Worm (Caenorhabditis elegans): ENCODE measurements around the gene D2024.5.

The D2024.5 gene

DNA sequence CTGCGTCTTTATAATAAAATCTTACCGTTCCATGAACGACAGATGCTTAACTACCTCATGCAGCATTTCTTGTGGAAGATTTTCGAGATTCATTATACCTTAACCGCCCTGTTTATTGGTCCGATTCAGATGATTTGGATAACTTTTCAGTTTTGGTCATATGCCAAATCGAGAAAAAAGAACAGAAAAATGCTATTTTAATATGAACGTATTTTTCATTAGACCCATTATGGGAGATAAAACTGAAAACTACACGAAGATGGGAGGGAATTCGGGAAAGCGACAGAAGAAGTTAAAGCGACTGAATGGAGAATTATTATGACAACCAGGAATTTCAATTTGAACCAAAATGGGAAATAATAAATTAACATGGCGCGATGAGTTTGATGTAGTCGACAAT lies 1.0 kb downstream of the D2024.5 start, which contains the start of gene R13A1.10:
R13A1.10 (minus strand) TSS at position 101 of the 400 bp plus-strand sequence.
- TF ChIP-seq tbx-37 (GFP tag; conservative IDR thresholded peaks at IDR 0.05) = no peak
- TF ChIP-seq scrt-1 (GFP tag; IDR thresholded peaks at IDR 0.05) = no peak
- no peak for TF ChIP-seq hnd-1 (tag; optimal IDR thresholded peaks at IDR 0.05)
- no peak for TF ChIP-seq ceh-36 (tag; optimal IDR thresholded peaks at IDR 0.05)
- no peak for TF ChIP-seq flt-1 (GFP tag; IDR thresholded peaks at IDR 0.05)
- TF ChIP-seq pes-1 (GFP tag; IDR thresholded peaks at IDR 0.05) = no peak
- TF ChIP-seq F13C5.2 (tag; optimal IDR thresholded peaks at IDR 0.05) = no peak

DNA sequence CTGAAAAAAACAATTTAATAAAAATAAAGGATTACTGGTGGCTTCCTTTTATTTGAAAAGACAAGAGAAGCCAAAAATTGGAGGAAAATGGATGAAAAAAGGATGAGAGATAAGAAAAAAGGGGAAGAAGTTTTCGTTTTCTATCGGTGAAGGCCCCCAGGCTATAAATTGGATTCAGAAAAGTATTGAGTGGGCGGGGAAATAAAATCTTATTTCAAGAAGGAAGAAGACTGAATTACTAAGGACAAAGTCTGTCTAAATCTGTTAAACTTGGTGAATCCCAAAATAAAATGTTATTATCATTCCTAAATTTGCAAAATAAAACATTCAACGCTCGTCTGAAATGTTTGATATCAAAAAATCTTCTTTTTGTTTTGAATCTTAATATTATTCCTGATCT lies 6.0 kb downstream of the D2024.5 start:
- TF ChIP-seq ceh-13 (GFP tag; optimal IDR thresholded peaks at IDR 0.05) = no peak
- no peak for TF ChIP-seq tra-4 (tag; optimal IDR thresholded peaks at IDR 0.05)
- TF ChIP-seq B0310.2 (tag; optimal IDR thresholded peaks at IDR 0.05) = no peak
- TF ChIP-seq flt-1 (GFP tag; IDR thresholded peaks at IDR 0.05) = no peak
- TF ChIP-seq sea-1 (GFP tag; conservative IDR thresholded peaks at IDR 0.05) = no peak
- no peak for TF ChIP-seq F13C5.2 (tag; optimal IDR thresholded peaks at IDR 0.05)
- TF ChIP-seq tbx-37 (GFP tag; conservative IDR thresholded peaks at IDR 0.05) = no peak
- no peak for TF ChIP-seq hnd-1 (tag; optimal IDR thresholded peaks at IDR 0.05)
- TF ChIP-seq scrt-1 (GFP tag; IDR thresholded peaks at IDR 0.05) = no peak
- no peak for TF ChIP-seq hmbx-1 (tag; optimal IDR thresholded peaks at IDR 0.05)
- TF ChIP-seq ets-7 (tag; optimal IDR thresholded peaks at IDR 0.05) = no peak

DNA sequence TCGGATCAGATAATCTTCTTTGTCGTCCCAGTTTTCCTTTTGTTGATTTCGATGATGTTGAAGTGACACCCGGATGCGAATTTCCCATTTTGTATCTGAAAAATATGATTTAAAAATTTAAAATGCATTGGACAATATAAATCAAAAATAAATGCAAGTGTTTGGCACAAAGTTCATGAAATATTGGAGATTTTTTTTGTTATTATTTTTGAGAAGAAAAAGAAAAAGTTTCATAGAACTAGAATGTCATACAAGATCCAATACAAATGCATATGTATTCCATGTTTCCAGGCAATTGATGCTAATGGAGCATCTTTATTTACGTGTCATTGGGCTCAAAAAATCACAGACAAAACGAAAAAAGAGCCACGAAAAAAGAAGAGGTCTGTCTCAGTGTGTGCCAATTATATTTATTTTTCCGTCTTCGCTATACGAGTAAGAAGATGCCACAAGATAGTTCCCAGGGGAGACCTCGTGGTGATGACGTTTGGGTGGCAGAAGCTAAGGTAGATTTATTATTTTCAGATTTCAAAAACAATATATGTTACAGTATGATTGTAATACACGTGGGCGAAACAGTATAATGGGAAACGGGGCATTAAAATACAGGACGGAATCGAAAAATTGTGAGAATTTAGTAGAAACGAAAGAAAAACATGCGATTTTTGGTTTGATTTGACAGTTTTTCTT lies 8.6 kb downstream of the D2024.5 start, which contains the start of the genes glb-23 and R13A1.1:
glb-23 (minus strand) TSS at position 101 of the 690 bp plus-strand sequence.
R13A1.1 (plus strand) TSS at position 640 of the 690 bp plus-strand sequence.
- TF ChIP-seq hmbx-1 (tag; optimal IDR thresholded peaks at IDR 0.05) (no peak), aly-1 (tag; optimal IDR thresholded peaks at IDR 0.05) (no peak), tbx-11 (GFP tag; IDR thresholded peaks at IDR 0.05) (no peak), tra-4 (tag; optimal IDR thresholded peaks at IDR 0.05) (no peak), flt-1 (GFP tag; IDR thresholded peaks at IDR 0.05) (no peak), hnd-1 (tag; optimal IDR thresholded peaks at IDR 0.05) (no peak), pes-1 (GFP tag; IDR thresholded peaks at IDR 0.05) (no peak), hmg-4 (GFP tag; optimal IDR thresholded peaks at IDR 0.05) (no peak), scrt-1 (GFP tag; IDR thresholded peaks at IDR 0.05) (no peak)

ce11 chrIV:7216210-7216609 lies 11.9 kb downstream of the D2024.5 start:
- TF ChIP-seq tra-4 (tag; optimal IDR thresholded peaks at IDR 0.05) (no peak), aly-1 (tag; optimal IDR thresholded peaks at IDR 0.05) (no peak), ceh-36 (tag; optimal IDR thresholded peaks at IDR 0.05) (no peak), hmg-4 (GFP tag; optimal IDR thresholded peaks at IDR 0.05) (no peak), F13C5.2 (tag; optimal IDR thresholded peaks at IDR 0.05) (no peak), hnd-1 (tag; optimal IDR thresholded peaks at IDR 0.05) (no peak), sea-1 (GFP tag; conservative IDR thresholded peaks at IDR 0.05) (no peak), hmbx-1 (tag; optimal IDR thresholded peaks at IDR 0.05) (no peak), flt-1 (GFP tag; IDR thresholded peaks at IDR 0.05) (no peak), tbx-11 (GFP tag; IDR thresholded peaks at IDR 0.05) (no peak), scrt-1 (GFP tag; IDR thresholded peaks at IDR 0.05) (no peak), pes-1 (GFP tag; IDR thresholded peaks at IDR 0.05) (no peak), ceh-13 (GFP tag; optimal IDR thresholded peaks at IDR 0.05) (no peak), tbx-37 (GFP tag; conservative IDR thresholded peaks at IDR 0.05) (no peak), ets-7 (tag; optimal IDR thresholded peaks at IDR 0.05) (no peak), ama-1 (optimal IDR thresholded peaks at IDR 0.05) (no peak)

DNA sequence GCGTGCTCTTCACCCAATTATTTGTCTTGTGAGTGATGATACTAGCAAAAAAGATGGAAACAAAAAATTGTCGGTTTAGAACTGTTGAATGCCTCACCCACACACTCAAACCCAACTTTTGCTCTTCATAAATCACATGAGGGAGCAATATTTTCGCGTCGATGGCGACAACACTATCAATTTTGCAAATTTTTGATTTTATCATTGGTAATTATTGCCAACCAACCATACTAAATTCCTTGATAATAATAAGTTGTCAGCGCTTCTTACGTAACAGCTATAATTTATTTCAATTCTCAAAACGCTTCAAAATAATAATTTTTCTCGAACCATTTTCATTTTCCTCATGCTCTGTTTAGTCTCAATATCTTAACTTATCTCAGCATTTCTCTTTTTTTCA lies 15.3 kb downstream of the D2024.5 start:
- TF ChIP-seq B0310.2 (tag; optimal IDR thresholded peaks at IDR 0.05) = no peak
- no peak for TF ChIP-seq tra-4 (tag; optimal IDR thresholded peaks at IDR 0.05)
- TF ChIP-seq pes-1 (GFP tag; IDR thresholded peaks at IDR 0.05) = no peak
- TF ChIP-seq hmg-4 (GFP tag; optimal IDR thresholded peaks at IDR 0.05) = no peak
- no peak for TF ChIP-seq scrt-1 (GFP tag; IDR thresholded peaks at IDR 0.05)
- TF ChIP-seq tbx-37 (GFP tag; conservative IDR thresholded peaks at IDR 0.05) = no peak
- TF ChIP-seq flt-1 (GFP tag; IDR thresholded peaks at IDR 0.05) = no peak

DNA sequence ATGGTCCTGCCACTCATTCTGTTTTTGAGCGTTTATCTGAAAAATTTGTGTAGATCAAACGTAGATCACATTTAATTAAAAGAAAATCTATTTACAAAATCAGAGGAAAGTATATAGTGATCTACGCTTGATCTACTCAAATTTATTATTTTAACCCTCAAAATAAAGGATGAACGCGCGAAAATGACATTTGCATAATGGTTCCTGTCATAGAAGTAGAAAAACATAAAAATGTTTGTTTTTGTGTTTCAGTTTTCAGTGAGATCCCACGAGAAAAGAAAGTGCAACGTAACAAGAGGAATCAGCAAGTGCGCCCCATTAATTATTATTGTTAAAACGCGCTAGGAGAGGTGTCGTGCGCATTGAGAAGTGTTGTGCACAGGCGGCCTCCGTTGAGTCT lies 16.8 kb downstream of the D2024.5 start:
- TF ChIP-seq flt-1 (GFP tag; IDR thresholded peaks at IDR 0.05) = no peak
- TF ChIP-seq ets-7 (tag; optimal IDR thresholded peaks at IDR 0.05) = no peak
- TF ChIP-seq ceh-36 (tag; optimal IDR thresholded peaks at IDR 0.05) = no peak
- no peak for TF ChIP-seq tbx-11 (GFP tag; IDR thresholded peaks at IDR 0.05)
- TF ChIP-seq ceh-13 (GFP tag; optimal IDR thresholded peaks at IDR 0.05) = no peak
- TF ChIP-seq hnd-1 (tag; optimal IDR thresholded peaks at IDR 0.05) = no peak
- TF ChIP-seq pes-1 (GFP tag; IDR thresholded peaks at IDR 0.05) = no peak
- TF ChIP-seq hmg-4 (GFP tag; optimal IDR thresholded peaks at IDR 0.05) = no peak
- no peak for TF ChIP-seq tbx-37 (GFP tag; conservative IDR thresholded peaks at IDR 0.05)
- no peak for TF ChIP-seq B0310.2 (tag; optimal IDR thresholded peaks at IDR 0.05)
- TF ChIP-seq hmbx-1 (tag; optimal IDR thresholded peaks at IDR 0.05) = no peak
- no peak for TF ChIP-seq aly-1 (tag; optimal IDR thresholded peaks at IDR 0.05)
- TF ChIP-seq scrt-1 (GFP tag; IDR thresholded peaks at IDR 0.05) = no peak
- TF ChIP-seq sea-1 (GFP tag; conservative IDR thresholded peaks at IDR 0.05) = no peak
- no peak for TF ChIP-seq ama-1 (optimal IDR thresholded peaks at IDR 0.05)
- TF ChIP-seq tra-4 (tag; optimal IDR thresholded peaks at IDR 0.05) = no peak
- TF ChIP-seq F13C5.2 (tag; optimal IDR thresholded peaks at IDR 0.05) = no peak

ce11 chrIV:7208961-7209360 lies 19.1 kb downstream of the D2024.5 start:
- no peak for TF ChIP-seq pes-1 (GFP tag; IDR thresholded peaks at IDR 0.05)
- no peak for TF ChIP-seq B0310.2 (tag; optimal IDR thresholded peaks at IDR 0.05)
- TF ChIP-seq hmg-4 (GFP tag; optimal IDR thresholded peaks at IDR 0.05) = no peak
- TF ChIP-seq tbx-11 (GFP tag; IDR thresholded peaks at IDR 0.05) = no peak
- no peak for TF ChIP-seq aly-1 (tag; optimal IDR thresholded peaks at IDR 0.05)
- TF ChIP-seq tra-4 (tag; optimal IDR thresholded peaks at IDR 0.05) = no peak
- TF ChIP-seq hnd-1 (tag; optimal IDR thresholded peaks at IDR 0.05) = no peak
- no peak for TF ChIP-seq ama-1 (optimal IDR thresholded peaks at IDR 0.05)
- no peak for TF ChIP-seq scrt-1 (GFP tag; IDR thresholded peaks at IDR 0.05)
- TF ChIP-seq F13C5.2 (tag; optimal IDR thresholded peaks at IDR 0.05) = no peak
- TF ChIP-seq ceh-13 (GFP tag; optimal IDR thresholded peaks at IDR 0.05) = no peak
- TF ChIP-seq ets-7 (tag; optimal IDR thresholded peaks at IDR 0.05) = no peak
- no peak for TF ChIP-seq tbx-37 (GFP tag; conservative IDR thresholded peaks at IDR 0.05)
- no peak for TF ChIP-seq ceh-36 (tag; optimal IDR thresholded peaks at IDR 0.05)
- no peak for TF ChIP-seq hmbx-1 (tag; optimal IDR thresholded peaks at IDR 0.05)
- TF ChIP-seq flt-1 (GFP tag; IDR thresholded peaks at IDR 0.05) = no peak
- TF ChIP-seq sea-1 (GFP tag; conservative IDR thresholded peaks at IDR 0.05) = no peak
